Worm (Caenorhabditis elegans) whole organism, young adult: ENCODE measurements around the gene Y54G2A.76.

Source experiments
- F23B12.7 ChIP-seq: sonication (generic microtip); optimal IDR thresholded peaks from 2 replicates; lab custom pipeline; 2017; ENCODE audit warnings: missing genetic modification characterization, mild to moderate bottlenecking, missing compliant biosample characterization, antibody characterized with exemption, moderate library complexity; ENCODE audit not compliant: insufficient read depth
- Y53G8AR.9 ChIP-seq: fragments of 200-800 bp; sonication (Bioruptor generic); conservative IDR thresholded peaks from 2 replicates; pipeline ENCODE4 v1.3.6; 2022; ENCODE audit warnings: missing genetic modification reagents, missing genetic modification characterization, missing compliant biosample characterization
- Y79H2A.3 ChIP-seq: fragments of 200-800 bp; sonication (Bioruptor generic); conservative IDR thresholded peaks from 2 replicates; pipeline ENCODE4 v1.3.6; 2022; ENCODE audit warnings: missing genetic modification reagents, missing genetic modification characterization, missing compliant biosample characterization
- ama-1 ChIP-seq, 3 experiments: fragments of 150-350 bp in 1 of 3; sonication (generic microtip) in 2 of 3; optimal IDR thresholded peaks; 2 replicates each; lab custom pipeline; 2014 to 2018; ENCODE audit warnings: missing biosample characterization in 2 of 3, missing genetic modification characterization in 2 of 3, missing genetic modification reagents in 2 of 3
- attf-3 ChIP-seq: fragments of 200-800 bp; sonication (Bioruptor generic); conservative IDR thresholded peaks from 2 replicates; pipeline ENCODE4 v1.3.6; 2022; ENCODE audit warnings: missing genetic modification reagents, missing genetic modification characterization, missing compliant biosample characterization
- ceh-100 ChIP-seq: fragments of 200-800 bp; sonication (Bioruptor generic); IDR thresholded peaks from 2 replicates; pipeline ENCODE4 v1.3.6; 2022; ENCODE audit warnings: missing genetic modification reagents, missing genetic modification characterization, missing compliant biosample characterization
- ets-4 ChIP-seq: fragments of 200-800 bp; sonication (Bioruptor generic); optimal IDR thresholded peaks from 2 replicates; lab custom pipeline; 2018; ENCODE audit warnings: mild to moderate bottlenecking, missing genetic modification characterization, missing compliant biosample characterization
- hlh-26 ChIP-seq: fragments of 200-800 bp; sonication (Bioruptor generic); conservative IDR thresholded peaks from 2 replicates; pipeline ENCODE4 v1.3.6; 2022; ENCODE audit warnings: missing genetic modification reagents, missing genetic modification characterization, missing compliant biosample characterization
- let-526 ChIP-seq: fragments of 200-800 bp; sonication (Bioruptor generic); IDR thresholded peaks from 2 replicates; pipeline ENCODE4 v1.3.6; 2022; ENCODE audit warnings: missing genetic modification reagents, missing genetic modification characterization, missing compliant biosample characterization
- let-607 ChIP-seq, 2 experiments: fragments of 200-800 bp in 1 of 2; sonication (Bioruptor generic) in 1 of 2; sonication (generic microtip) in 1 of 2; optimal IDR thresholded peaks; 2 replicates each; lab custom pipeline; 2016 to 2018; ENCODE audit warnings: mild to moderate bottlenecking in 2 of 2, missing compliant biosample characterization in 2 of 2, missing genetic modification characterization in 2 of 2, moderate library complexity in 2 of 2, missing genotype in 1 of 2
- nhr-80 ChIP-seq: sonication (generic microtip); optimal IDR thresholded peaks from 2 replicates; lab custom pipeline; 2016; ENCODE audit warnings: missing genetic modification characterization, missing compliant biosample characterization
- tbp1 ChIP-seq: fragments of 200-800 bp; sonication (Bioruptor generic); optimal IDR thresholded peaks from 2 replicates; lab custom pipeline; 2018; ENCODE audit warnings: mild to moderate bottlenecking, missing genetic modification characterization, missing compliant biosample characterization

DNA sequence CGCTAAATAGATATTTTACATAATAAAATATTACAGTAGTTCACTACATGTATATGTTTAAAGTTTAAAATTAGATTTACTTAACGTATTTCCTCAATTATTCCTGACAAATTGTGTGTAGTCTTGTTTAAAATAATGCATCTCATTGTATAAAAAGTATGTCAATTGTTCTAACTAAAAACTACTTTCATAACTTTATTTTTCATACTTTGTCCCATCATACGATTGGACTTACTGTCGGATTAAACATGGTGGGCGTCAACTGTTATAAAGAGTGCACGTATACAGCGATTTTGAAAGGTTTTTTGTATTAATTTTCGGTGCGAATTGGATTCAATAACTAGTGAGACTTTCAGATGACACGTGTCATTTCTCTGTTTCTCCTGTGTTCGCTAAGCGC is 5.6 kb upstream of the Y54G2A.76 start, which contains the start of gene Y54G2A.32:
- TF ChIP-seq hlh-26 (no peak), ama-1 (optimal IDR thresholded peaks at IDR 0.05; lab: Kevin White, UChicago) (no peak), ama-1 (GFP tag; optimal IDR thresholded peaks at IDR 0.05; lab: Kevin White, UChicago) (no peak), Y53G8AR.9 (GFP tag; lab: Robert Waterston, UW) (no peak), ceh-100 (no peak), tbp1 (GFP tag; lab: Kevin White, UChicago) (no peak), let-607 (tag; optimal IDR thresholded peaks at IDR 0.05; lab: Kevin White, UChicago) (no peak), F23B12.7 (tag; lab: Kevin White, UChicago) (no peak), nhr-80 (tag; lab: Kevin White, UChicago) (no peak), Y79H2A.3 (GFP tag; lab: Robert Waterston, UW) (no peak), ets-4 (no peak), let-526 (GFP tag; lab: Robert Waterston, UW) (no peak), attf-3 (GFP tag; lab: Robert Waterston, UW) (no peak)
